Worm (Caenorhabditis elegans): ENCODE data around the gene Y57E12AL.1.
A peak's percentile ranks its signal among the peaks of the same experiment; 100 is the strongest.

- TF ChIP-seq ama-1 (optimal IDR thresholded peaks at IDR 0.05): no peak
- TF ChIP-seq ceh-36 (tag; optimal IDR thresholded peaks at IDR 0.05): no peak
- TF ChIP-seq aly-1 (tag; optimal IDR thresholded peaks at IDR 0.05): no peak
- TF ChIP-seq tbx-37 (GFP tag; conservative IDR thresholded peaks at IDR 0.05): peak; percentile 67
- TF ChIP-seq ceh-13 (GFP tag; optimal IDR thresholded peaks at IDR 0.05): no peak
- TF ChIP-seq F13C5.2 (tag; optimal IDR thresholded peaks at IDR 0.05): peak; percentile 39
- TF ChIP-seq sea-1 (GFP tag; conservative IDR thresholded peaks at IDR 0.05): no peak
- TF ChIP-seq flt-1 (GFP tag; IDR thresholded peaks at IDR 0.05): no peak
- no peak; the same call in 1 of the 2 replicates for TF ChIP-seq pes-1 (GFP tag; IDR thresholded peaks at IDR 0.05)
- TF ChIP-seq hmg-4 (GFP tag; optimal IDR thresholded peaks at IDR 0.05): peak; percentile 43
- no peak for TF ChIP-seq tra-4 (tag; optimal IDR thresholded peaks at IDR 0.05)
Measured at ce11 chrV:7084612-7085139, 24.3 kb downstream of the Y57E12AL.1 start, which contains the start of gene mys-1.

All from whole organism, early embryonic.